Worm (Caenorhabditis elegans): ENCODE measurements around the gene srt-38.

Gene srt-38

ce11 chrV:4264516-4264915 is 6.6 kb downstream of the srt-38 start, which contains the start of gene srt-35:
Gene srt-35, minus strand, starts transcription at chrV:4264616.
- TF ChIP-seq tbx-11 (GFP tag; IDR thresholded peaks at IDR 0.05) (no peak), ceh-36 (tag; optimal IDR thresholded peaks at IDR 0.05) (no peak), scrt-1 (GFP tag; IDR thresholded peaks at IDR 0.05) (no peak), pes-1 (GFP tag; IDR thresholded peaks at IDR 0.05) (no peak), ama-1 (optimal IDR thresholded peaks at IDR 0.05) (no peak), ceh-13 (GFP tag; optimal IDR thresholded peaks at IDR 0.05) (no peak), tra-4 (tag; optimal IDR thresholded peaks at IDR 0.05) (no peak), B0310.2 (tag; optimal IDR thresholded peaks at IDR 0.05) (no peak), aly-1 (tag; optimal IDR thresholded peaks at IDR 0.05) (no peak), hnd-1 (tag; optimal IDR thresholded peaks at IDR 0.05) (no peak), tbx-37 (GFP tag; conservative IDR thresholded peaks at IDR 0.05) (no peak), ets-7 (tag; optimal IDR thresholded peaks at IDR 0.05) (no peak)

DNA sequence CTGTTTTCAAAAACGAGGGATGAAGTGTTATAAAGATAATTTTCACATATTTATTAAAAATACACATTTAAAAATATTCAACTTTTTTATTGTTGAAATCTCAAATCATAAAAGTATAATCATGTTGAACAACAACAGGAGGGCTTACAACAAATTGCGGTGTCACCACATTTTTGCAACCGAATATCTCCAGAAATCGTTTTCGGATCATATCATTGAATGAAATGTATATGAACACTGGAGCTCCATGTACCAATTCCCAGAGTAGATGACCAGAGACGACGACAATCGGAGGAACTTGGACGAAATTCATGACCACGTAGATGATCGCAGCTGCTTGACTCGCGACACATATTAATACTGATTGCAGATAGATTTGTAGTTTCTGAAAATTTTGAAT is 9.8 kb downstream of the srt-38 start:
- TF ChIP-seq pes-1 (GFP tag; IDR thresholded peaks at IDR 0.05) (no peak), hmbx-1 (tag; optimal IDR thresholded peaks at IDR 0.05) (no peak), flt-1 (GFP tag; IDR thresholded peaks at IDR 0.05) (no peak), B0310.2 (tag; optimal IDR thresholded peaks at IDR 0.05) (no peak)

ce11 chrV:4260090-4260489 is 11.1 kb downstream of the srt-38 start, which contains the start of gene srt-3:
Gene srt-3, minus strand, starts transcription at chrV:4260190.
- TF ChIP-seq sea-1 (GFP tag; conservative IDR thresholded peaks at IDR 0.05) = no peak
- no peak for TF ChIP-seq pes-1 (GFP tag; IDR thresholded peaks at IDR 0.05)
- TF ChIP-seq ets-7 (tag; optimal IDR thresholded peaks at IDR 0.05) = no peak
- no peak for TF ChIP-seq ceh-13 (GFP tag; optimal IDR thresholded peaks at IDR 0.05)
- TF ChIP-seq hnd-1 (tag; optimal IDR thresholded peaks at IDR 0.05) = no peak
- no peak for TF ChIP-seq tra-4 (tag; optimal IDR thresholded peaks at IDR 0.05)
- no peak for TF ChIP-seq flt-1 (GFP tag; IDR thresholded peaks at IDR 0.05)
- no peak for TF ChIP-seq F13C5.2 (tag; optimal IDR thresholded peaks at IDR 0.05)
- no peak for TF ChIP-seq hmg-4 (GFP tag; optimal IDR thresholded peaks at IDR 0.05)
- TF ChIP-seq B0310.2 (tag; optimal IDR thresholded peaks at IDR 0.05) = no peak
- no peak for TF ChIP-seq scrt-1 (GFP tag; IDR thresholded peaks at IDR 0.05)
- TF ChIP-seq ceh-36 (tag; optimal IDR thresholded peaks at IDR 0.05) = no peak
- no peak for TF ChIP-seq aly-1 (tag; optimal IDR thresholded peaks at IDR 0.05)
- no peak for TF ChIP-seq tbx-11 (GFP tag; IDR thresholded peaks at IDR 0.05)

DNA sequence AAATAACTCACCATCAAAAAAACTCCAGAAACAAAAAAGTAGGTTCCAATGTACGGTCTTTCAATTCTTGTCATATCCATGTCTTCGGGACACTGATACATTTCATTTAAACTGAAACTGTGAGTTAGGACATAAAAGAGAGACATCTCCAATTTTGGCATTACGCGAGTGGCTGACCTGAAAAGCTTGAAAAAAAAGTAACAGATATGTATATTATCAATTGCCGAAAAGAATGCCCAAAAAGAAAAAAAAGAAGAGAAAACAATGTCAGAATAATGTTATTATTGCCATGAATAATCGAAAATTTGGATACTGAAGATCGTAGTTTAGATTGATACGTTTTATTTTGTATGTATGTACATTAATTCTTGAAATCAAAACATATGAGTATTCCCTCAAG is 14.7 kb downstream of the srt-38 start, which contains the start of gene srt-14:
Gene srt-14 (minus strand): TSS at position 101 of the 400 bp plus-strand sequence.
- no peak for TF ChIP-seq tra-4 (tag; optimal IDR thresholded peaks at IDR 0.05)
- no peak for TF ChIP-seq hmbx-1 (tag; optimal IDR thresholded peaks at IDR 0.05)
- no peak for TF ChIP-seq hnd-1 (tag; optimal IDR thresholded peaks at IDR 0.05)
- no peak for TF ChIP-seq hmg-4 (GFP tag; optimal IDR thresholded peaks at IDR 0.05)
- TF ChIP-seq scrt-1 (GFP tag; IDR thresholded peaks at IDR 0.05) = no peak

ce11 chrV:4250047-4250446 is 21.1 kb downstream of the srt-38 start, which contains the start of gene srt-13:
Gene srt-13, minus strand, starts transcription at chrV:4250147.
- TF ChIP-seq pes-1 (GFP tag; IDR thresholded peaks at IDR 0.05) (no peak), B0310.2 (tag; optimal IDR thresholded peaks at IDR 0.05) (no peak), sea-1 (GFP tag; conservative IDR thresholded peaks at IDR 0.05) (no peak), tbx-37 (GFP tag; conservative IDR thresholded peaks at IDR 0.05) (no peak)

ce11 chrV:4248359-4248758 is 22.8 kb downstream of the srt-38 start:
- TF ChIP-seq sea-1 (GFP tag; conservative IDR thresholded peaks at IDR 0.05) (no peak), tbx-37 (GFP tag; conservative IDR thresholded peaks at IDR 0.05) (no peak), scrt-1 (GFP tag; IDR thresholded peaks at IDR 0.05) (no peak), flt-1 (GFP tag; IDR thresholded peaks at IDR 0.05) (no peak), tbx-11 (GFP tag; IDR thresholded peaks at IDR 0.05) (no peak), hmbx-1 (tag; optimal IDR thresholded peaks at IDR 0.05) (no peak), pes-1 (GFP tag; IDR thresholded peaks at IDR 0.05) (no peak), F13C5.2 (tag; optimal IDR thresholded peaks at IDR 0.05) (no peak), tra-4 (tag; optimal IDR thresholded peaks at IDR 0.05) (no peak), ceh-36 (tag; optimal IDR thresholded peaks at IDR 0.05) (no peak), ama-1 (optimal IDR thresholded peaks at IDR 0.05) (no peak), aly-1 (tag; optimal IDR thresholded peaks at IDR 0.05) (no peak), B0310.2 (tag; optimal IDR thresholded peaks at IDR 0.05) (no peak), hnd-1 (tag; optimal IDR thresholded peaks at IDR 0.05) (no peak), hmg-4 (GFP tag; optimal IDR thresholded peaks at IDR 0.05) (no peak), ceh-13 (GFP tag; optimal IDR thresholded peaks at IDR 0.05) (no peak), ets-7 (tag; optimal IDR thresholded peaks at IDR 0.05) (no peak)

DNA sequence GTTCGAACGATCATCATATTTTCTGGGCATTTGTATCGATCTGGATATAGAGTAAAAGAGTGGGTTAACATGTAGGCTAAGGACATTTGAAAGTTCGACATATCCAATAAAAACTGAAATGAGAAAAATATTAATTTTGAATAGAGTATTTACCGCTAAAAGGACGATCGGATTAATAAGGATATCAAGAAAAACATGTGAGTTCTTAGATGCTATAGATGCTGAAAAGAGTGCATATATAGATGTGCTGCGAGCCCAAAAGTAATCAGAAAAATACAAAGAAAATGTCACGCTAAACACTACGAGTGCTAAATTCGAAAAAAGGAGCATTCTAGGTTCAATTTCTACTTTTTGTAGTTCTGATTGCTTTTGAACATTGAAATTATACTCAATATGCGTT is 28.7 kb downstream of the srt-38 start, which contains the start of gene srt-12:
Gene srt-12 (minus strand): TSS at position 101 of the 400 bp plus-strand sequence.
- TF ChIP-seq scrt-1 (GFP tag; IDR thresholded peaks at IDR 0.05) = no peak
- TF ChIP-seq ceh-13 (GFP tag; optimal IDR thresholded peaks at IDR 0.05) = no peak
- TF ChIP-seq tbx-37 (GFP tag; conservative IDR thresholded peaks at IDR 0.05) = no peak
- TF ChIP-seq ama-1 (optimal IDR thresholded peaks at IDR 0.05) = no peak
- TF ChIP-seq ets-7 (tag; optimal IDR thresholded peaks at IDR 0.05) = no peak
- no peak for TF ChIP-seq pes-1 (GFP tag; IDR thresholded peaks at IDR 0.05)

ce11 chrV:4241555-4241954 is 29.6 kb downstream of the srt-38 start:
- TF ChIP-seq B0310.2 (tag; optimal IDR thresholded peaks at IDR 0.05) (no peak), hmbx-1 (tag; optimal IDR thresholded peaks at IDR 0.05) (no peak)

DNA sequence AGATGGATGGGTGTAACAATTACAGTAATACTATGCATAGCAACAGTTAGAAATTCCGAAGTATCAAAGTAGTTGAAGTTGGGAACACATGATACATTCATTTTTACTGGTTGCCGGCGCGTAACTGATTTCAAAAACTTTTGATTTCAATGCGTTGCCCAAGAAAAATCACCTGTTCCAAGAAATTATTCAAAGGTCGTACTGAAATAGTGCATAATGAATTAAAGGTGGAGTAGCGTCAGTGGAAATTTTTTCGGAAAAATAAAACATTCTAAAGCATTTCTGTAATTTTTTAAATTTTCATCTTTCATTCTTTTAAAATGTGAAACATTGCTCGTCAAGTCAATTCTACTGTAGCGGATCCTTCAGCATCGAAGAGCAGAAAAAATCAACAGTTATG is 30.9 kb downstream of the srt-38 start, which contains the start of gene srh-204:
Gene srh-204 (minus strand): TSS at position 101 of the 400 bp plus-strand sequence.
- TF ChIP-seq B0310.2 (tag; optimal IDR thresholded peaks at IDR 0.05) = no peak
- TF ChIP-seq hmbx-1 (tag; optimal IDR thresholded peaks at IDR 0.05) = no peak
- no peak for TF ChIP-seq tbx-37 (GFP tag; conservative IDR thresholded peaks at IDR 0.05)
- no peak for TF ChIP-seq ceh-13 (GFP tag; optimal IDR thresholded peaks at IDR 0.05)
- no peak for TF ChIP-seq hnd-1 (tag; optimal IDR thresholded peaks at IDR 0.05)
- TF ChIP-seq flt-1 (GFP tag; IDR thresholded peaks at IDR 0.05) = no peak
- no peak for TF ChIP-seq tra-4 (tag; optimal IDR thresholded peaks at IDR 0.05)
- no peak for TF ChIP-seq scrt-1 (GFP tag; IDR thresholded peaks at IDR 0.05)
- TF ChIP-seq ceh-36 (tag; optimal IDR thresholded peaks at IDR 0.05) = no peak
- TF ChIP-seq ama-1 (optimal IDR thresholded peaks at IDR 0.05) = no peak
- TF ChIP-seq pes-1 (GFP tag; IDR thresholded peaks at IDR 0.05) = no peak
- TF ChIP-seq F13C5.2 (tag; optimal IDR thresholded peaks at IDR 0.05) = no peak
- no peak for TF ChIP-seq sea-1 (GFP tag; conservative IDR thresholded peaks at IDR 0.05)
- no peak for TF ChIP-seq tbx-11 (GFP tag; IDR thresholded peaks at IDR 0.05)
- TF ChIP-seq ets-7 (tag; optimal IDR thresholded peaks at IDR 0.05) = no peak
- TF ChIP-seq hmg-4 (GFP tag; optimal IDR thresholded peaks at IDR 0.05) = no peak
- TF ChIP-seq aly-1 (tag; optimal IDR thresholded peaks at IDR 0.05) = no peak
